Worm (Caenorhabditis elegans): ENCODE data around the gene spe-27.

ce11 chrIV:5867189-5867588, 1.5 kb upstream of the spe-27 start, which contains the start of gene C06E7.88:
- TF ChIP-seq lsy-2 (tag; optimal IDR thresholded peaks at IDR 0.05) (no peak), blmp-1 (tag; optimal IDR thresholded peaks at IDR 0.05; ENCODE audit: insufficient read depth) (no peak), ztf-4 (tag; optimal IDR thresholded peaks at IDR 0.05) (no peak), aly-2 (tag; optimal IDR thresholded peaks at IDR 0.05) (no peak), lin-13 (GFP tag; optimal IDR thresholded peaks at IDR 0.05) (no peak), mab-5 (tag; optimal IDR thresholded peaks at IDR 0.05) (no peak), F13H6.1 (tag; optimal IDR thresholded peaks at IDR 0.05) (no peak)
